Fruit fly (Drosophila melanogaster) whole organism: ENCODE results near the gene TwdlC.

ENCODE experiments used
- pan ChIP-seq: fragments of >200 bp; optimal IDR thresholded peaks from 2 replicates; lab custom pipeline; 2017
- psq ChIP-seq: fragments of >200 bp; optimal IDR thresholded peaks from 2 replicates; lab custom pipeline; 2017
- usp ChIP-seq: fragments of >200 bp; optimal IDR thresholded peaks from 2 replicates; lab custom pipeline; 2017; ENCODE audit warnings: missing biosample characterization, missing genetic modification characterization, mixed read lengths

- no peak for TF ChIP-seq psq (lab: Kevin White, UChicago)
- no peak for TF ChIP-seq usp (GFP tag; lab: Kevin White, UChicago)
- no peak for TF ChIP-seq pan (lab: Kevin White, UChicago)
Observed at dm6 chr3R:26984437-26984836, 10.2 kb upstream of the TwdlC start.
